Fruit fly (Drosophila melanogaster): ENCODE results near the gene tey.

The tey gene

DNA sequence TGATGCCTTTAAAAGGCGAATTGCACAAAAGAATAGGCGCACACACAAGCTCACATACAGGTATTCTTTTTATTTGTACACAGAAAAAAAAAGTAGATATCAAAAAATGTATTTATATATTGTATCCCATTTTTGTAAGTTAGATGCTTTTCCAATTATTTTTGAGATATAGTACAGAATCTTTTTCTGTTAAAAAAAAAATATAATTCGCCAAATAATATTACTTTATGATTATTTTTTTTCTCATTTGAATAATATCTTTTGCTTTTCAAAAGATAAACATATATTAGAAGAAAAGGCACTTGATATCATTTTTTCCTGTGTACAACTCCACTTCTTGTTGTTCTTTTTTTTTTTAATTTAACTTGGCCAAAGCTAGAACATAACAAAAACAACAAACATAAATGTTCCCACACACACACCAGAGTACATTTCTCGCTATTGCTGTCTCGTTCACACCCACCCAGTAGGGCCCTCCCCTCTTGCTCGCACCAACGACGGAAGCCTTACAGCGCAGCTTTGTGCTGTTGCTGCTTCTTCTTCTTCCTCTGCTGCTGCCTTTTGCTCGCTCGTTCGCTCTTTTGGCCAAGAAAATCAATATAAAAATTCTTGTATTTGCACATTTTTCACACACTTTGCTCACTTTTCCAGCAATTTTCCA lies 29.0 kb downstream of the tey start (continued):
- TF ChIP-seq seq (GFP tag; IDR thresholded peaks at IDR 0.05) (0 out of 2 replicates have a peak, but pooled peaks have one; percentile 23), CG12071 (GFP tag; optimal IDR thresholded peaks at IDR 0.05) (no peak), Nf-YB (GFP tag; optimal IDR thresholded peaks at IDR 0.05) (peak; percentile 43), CG10366 (GFP tag; IDR thresholded peaks at IDR 0.05) (no peak), pb (GFP tag; optimal IDR thresholded peaks at IDR 0.05) (no peak), CG31224 (GFP tag; IDR thresholded peaks at IDR 0.05) (peak; percentile 62), Camta (GFP tag; optimal IDR thresholded peaks at IDR 0.05) (peak; percentile 38), CG32532 (GFP tag; IDR thresholded peaks at IDR 0.05) (peak; percentile 89), CG18262 (tag; optimal IDR thresholded peaks at IDR 0.05) (peak; percentile 87), ac (GFP tag; optimal IDR thresholded peaks at IDR 0.05) (no peak), Lim3 (GFP tag; IDR thresholded peaks at IDR 0.05) (no peak), CG17186 (GFP tag; optimal IDR thresholded peaks at IDR 0.05) (no peak), croc (GFP tag; conservative IDR thresholded peaks at IDR 0.05) (peak; percentile 60), Dad (GFP tag; optimal IDR thresholded peaks at IDR 0.05) (no peak), CG8478 (optimal IDR thresholded peaks at IDR 0.05) (no peak), twi (tag; optimal IDR thresholded peaks at IDR 0.05) (peak; percentile 9), kay (GFP tag; optimal IDR thresholded peaks at IDR 0.05) (peak; percentile 68), HmgD (GFP tag; optimal IDR thresholded peaks at IDR 0.05) (no peak), cad (GFP tag; optimal IDR thresholded peaks at IDR 0.05) (no peak), CG7745 (tag; optimal IDR thresholded peaks at IDR 0.05) (no peak), CG2202 (tag; optimal IDR thresholded peaks at IDR 0.05) (no peak), Doc2 (GFP tag; IDR thresholded peaks at IDR 0.05) (no peak), pros (GFP tag; optimal IDR thresholded peaks at IDR 0.05) (no peak), ranshi (GFP tag; IDR thresholded peaks at IDR 0.05) (peak; percentile 87; the same call in 1 of the 2 replicates), CG9932 (GFP tag; IDR thresholded peaks at IDR 0.05) (peak; percentile 79), org-1 (GFP tag; optimal IDR thresholded peaks at IDR 0.05) (peak; percentile 52), run (tag; optimal IDR thresholded peaks at IDR 0.05) (no peak), CG32767 (GFP tag; IDR thresholded peaks at IDR 0.05) (peak; percentile 26; the same call in 1 of the 2 replicates), corto (GFP tag; optimal IDR thresholded peaks at IDR 0.05) (no peak), repo (GFP tag; optimal IDR thresholded peaks at IDR 0.05) (no peak), sr (GFP tag; IDR thresholded peaks at IDR 0.05) (no peak), CG9215 (GFP tag; IDR thresholded peaks at IDR 0.05) (no peak; the same call in 1 of the 2 replicates), z (GFP tag; IDR thresholded peaks at IDR 0.05) (no peak), CG2678 (tag; optimal IDR thresholded peaks at IDR 0.05) (peak; percentile 94), YL-1 (GFP tag; optimal IDR thresholded peaks at IDR 0.05) (peak; percentile 22), jing (GFP tag; optimal IDR thresholded peaks at IDR 0.05) (no peak), CG3847 (GFP tag; IDR thresholded peaks at IDR 0.05) (peak; percentile 58; the same call in 1 of the 2 replicates), CG17912 (GFP tag; optimal IDR thresholded peaks at IDR 0.05) (no peak), CG30431 (GFP tag; optimal IDR thresholded peaks at IDR 0.05) (no peak), pzg (GFP tag; optimal IDR thresholded peaks at IDR 0.05) (no peak), CG4424 (GFP tag; optimal IDR thresholded peaks at IDR 0.05) (peak; percentile 79), gcm2 (GFP tag; optimal IDR thresholded peaks at IDR 0.05) (no peak), CG2120 (GFP tag; optimal IDR thresholded peaks at IDR 0.05) (peak; percentile 64), rib (GFP tag; IDR thresholded peaks at IDR 0.05) (no peak), NFAT (GFP tag; IDR thresholded peaks at IDR 0.05) (0 out of 2 replicates have a peak, but pooled peaks have one; percentile 48), chn (GFP tag; optimal IDR thresholded peaks at IDR 0.05) (no peak), nerfin-2 (GFP tag; IDR thresholded peaks at IDR 0.05; ENCODE audit: partially characterized antibody) (no peak), CG13894 (tag; optimal IDR thresholded peaks at IDR 0.05) (peak; percentile 65), CG9876 (GFP tag; optimal IDR thresholded peaks at IDR 0.05) (no peak), CG4854 (GFP tag; optimal IDR thresholded peaks at IDR 0.05) (no peak), Aef1 (GFP tag; IDR thresholded peaks at IDR 0.05) (peak; percentile 74), al (GFP tag; IDR thresholded peaks at IDR 0.05) (peak; percentile 83; the same call in 1 of the 2 replicates)
